Fruit fly (Drosophila melanogaster) whole organism, embryonic: ENCODE data around the gene Tis11.

ENCODE experiments used
- Aef1 ChIP-seq: fragments of 200-800 bp; sonication (Bioruptor generic); IDR thresholded peaks from 3 replicates; pipeline ENCODE4 v1.3.6; 2022; ENCODE audit warnings: missing biosample characterization, missing genetic modification characterization
- Bdp1 ChIP-seq: fragments of 200-800 bp; sonication (Bioruptor generic); optimal IDR thresholded peaks from 3 replicates; lab custom pipeline; 2016; ENCODE audit warnings: missing biosample characterization, missing genetic modification characterization
- CG12071 ChIP-seq: fragments of 200-800 bp; sonication (Bioruptor generic); optimal IDR thresholded peaks from 3 replicates; lab custom pipeline; 2018; ENCODE audit warnings: missing biosample characterization, mild to moderate bottlenecking, missing genetic modification characterization
- CG12769 ChIP-seq: fragments of 200-800 bp; sonication (Bioruptor generic); optimal IDR thresholded peaks from 2 replicates; lab custom pipeline; 2019; ENCODE audit warnings: missing biosample characterization, mild to moderate bottlenecking, missing genetic modification characterization, moderate library complexity
- CG15073 ChIP-seq: fragments of 200-800 bp; sonication (Bioruptor generic); optimal IDR thresholded peaks from 2 replicates; lab custom pipeline; 2016; ENCODE audit warnings: missing biosample characterization, missing genetic modification characterization
- CG15601 ChIP-seq: fragments of 200-800 bp; sonication (Bioruptor generic); optimal IDR thresholded peaks from 3 replicates; lab custom pipeline; 2019; ENCODE audit warnings: missing biosample characterization, mild to moderate bottlenecking, missing genetic modification characterization, moderate library complexity
- CG17186 ChIP-seq: fragments of 200-800 bp; sonication (Bioruptor generic); optimal IDR thresholded peaks from 3 replicates; lab custom pipeline; 2017; ENCODE audit warnings: missing biosample characterization, missing genetic modification reagents, missing genetic modification characterization
- CG30020 ChIP-seq: fragments of 200-800 bp; optimal IDR thresholded peaks from 2 replicates; lab custom pipeline; 2019; ENCODE audit warnings: missing biosample characterization, mild to moderate bottlenecking, missing genetic modification characterization, moderate library complexity
- CG32532 ChIP-seq: fragments of 200-800 bp; sonication (Bioruptor generic); IDR thresholded peaks from 2 replicates; pipeline ENCODE4 v1.3.6; 2022; ENCODE audit warnings: missing biosample characterization, missing genetic modification characterization
- CG32772 ChIP-seq: fragments of 200-800 bp; sonication (Bioruptor generic); IDR thresholded peaks from 2 replicates; pipeline ENCODE4 v1.3.6; 2022; ENCODE audit warnings: missing biosample characterization, missing genetic modification characterization
- CG3995 ChIP-seq: fragments of 200-800 bp; sonication (Bioruptor generic); optimal IDR thresholded peaks from 3 replicates; lab custom pipeline; 2016; ENCODE audit warnings: missing biosample characterization, missing genetic modification characterization
- CG4424 ChIP-seq: fragments of 200-800 bp; sonication (Bioruptor generic); optimal IDR thresholded peaks from 3 replicates; lab custom pipeline; 2016; ENCODE audit warnings: missing biosample characterization, missing genetic modification characterization
- CG4707 ChIP-seq: fragments of 200-800 bp; sonication (Bioruptor generic); optimal IDR thresholded peaks from 2 replicates; lab custom pipeline; 2018; ENCODE audit warnings: missing biosample characterization, mild to moderate bottlenecking, missing genetic modification characterization, moderate library complexity
- CG4854 ChIP-seq: fragments of 200-800 bp; sonication (Bioruptor generic); optimal IDR thresholded peaks from 2 replicates; lab custom pipeline; 2016; ENCODE audit warnings: missing biosample characterization, missing genetic modification characterization, inconsistent platforms
- CG6791 ChIP-seq: fragments of 200-800 bp; sonication (Bioruptor generic); IDR thresholded peaks from 3 replicates; pipeline ENCODE4 v1.3.6; 2022; ENCODE audit warnings: missing biosample characterization, missing genetic modification characterization; ENCODE audit not compliant: partially characterized antibody
- CG7839 ChIP-seq: fragments of 200-800 bp; sonication (Bioruptor generic); optimal IDR thresholded peaks from 3 replicates; lab custom pipeline; 2018; ENCODE audit warnings: missing biosample characterization, mild to moderate bottlenecking, missing genetic modification characterization, moderate library complexity
- CG8388 ChIP-seq: fragments of 200-800 bp; sonication (Bioruptor generic); optimal IDR thresholded peaks from 2 replicates; lab custom pipeline; 2019; ENCODE audit warnings: missing biosample characterization, mild to moderate bottlenecking, missing genetic modification characterization, moderate library complexity
- D ChIP-seq, 2 experiments: fragments of 200-800 bp in 1 of 2; fragments of >200 bp in 1 of 2; sonication (Bioruptor generic) in 1 of 2; optimal IDR thresholded peaks; 2 replicates in 1 of 2; 3 replicates in 1 of 2; lab custom pipeline; 2017; ENCODE audit warnings: mild to moderate bottlenecking in 1 of 2, missing biosample characterization in 1 of 2, missing genetic modification characterization in 1 of 2, missing genetic modification reagents in 1 of 2
- Dll ChIP-seq: fragments of 200-800 bp; sonication (Bioruptor generic); IDR thresholded peaks from 4 replicates; pipeline ENCODE4 v1.3.6; 2022; ENCODE audit warnings: missing biosample characterization, missing genetic modification characterization; ENCODE audit not compliant: partially characterized antibody
- Fer1 ChIP-seq: fragments of 200-800 bp; sonication (Bioruptor generic); optimal IDR thresholded peaks from 2 replicates; lab custom pipeline; 2017; ENCODE audit warnings: missing biosample characterization, mild to moderate bottlenecking, missing genetic modification characterization
- Hand ChIP-seq: fragments of 200-800 bp; sonication (Bioruptor generic); optimal IDR thresholded peaks from 2 replicates; lab custom pipeline; 2017; ENCODE audit warnings: mild to moderate bottlenecking, missing biosample characterization, missing genetic modification reagents, missing genetic modification characterization
- Neu2 ChIP-seq: fragments of 200-800 bp; sonication (Bioruptor generic); optimal IDR thresholded peaks from 3 replicates; lab custom pipeline; 2016; ENCODE audit warnings: missing biosample characterization, missing genetic modification characterization, borderline replicate concordance
- Rfx ChIP-seq: fragments of 200-800 bp; sonication (Bioruptor generic); IDR thresholded peaks from 2 replicates; pipeline ENCODE4 v1.3.6; 2022; ENCODE audit warnings: missing biosample characterization, missing genetic modification characterization
- ara ChIP-seq: fragments of 200-800 bp; sonication (Bioruptor generic); IDR thresholded peaks from 2 replicates; pipeline ENCODE4 v1.3.6; 2022; ENCODE audit warnings: missing biosample characterization, missing genetic modification characterization
- ato ChIP-seq: fragments of 200-800 bp; sonication (Bioruptor generic); IDR thresholded peaks from 2 replicates; pipeline ENCODE4 v1.3.6; 2022; ENCODE audit warnings: missing biosample characterization, missing genetic modification characterization; ENCODE audit not compliant: partially characterized antibody
- cwo ChIP-seq: fragments of 200-800 bp; sonication (Bioruptor generic); optimal IDR thresholded peaks from 3 replicates; lab custom pipeline; 2017; ENCODE audit warnings: missing biosample characterization, missing genetic modification characterization, mild to moderate bottlenecking, moderate library complexity, missing genetic modification reagents
- fru ChIP-seq: fragments of >200 bp; optimal IDR thresholded peaks from 2 replicates; lab custom pipeline; 2017
- gt ChIP-seq: fragments of 200-800 bp; sonication (Bioruptor generic); IDR thresholded peaks from 2 replicates; pipeline ENCODE4 v1.3.6; 2022; ENCODE audit warnings: missing biosample characterization, missing genetic modification characterization
- hbn ChIP-seq: fragments of 200-800 bp; sonication (Bioruptor generic); IDR thresholded peaks from 2 replicates; pipeline ENCODE4 v1.3.6; 2022; ENCODE audit warnings: missing biosample characterization, missing genetic modification characterization; ENCODE audit not compliant: partially characterized antibody
- her ChIP-seq: fragments of 200-800 bp; sonication (Bioruptor generic); optimal IDR thresholded peaks from 2 replicates; lab custom pipeline; 2016; ENCODE audit warnings: missing biosample characterization, missing genetic modification characterization
- jigr1 ChIP-seq: fragments of 200-800 bp; sonication (Bioruptor generic); IDR thresholded peaks from 3 replicates; pipeline ENCODE4 v1.3.6; 2022; ENCODE audit warnings: missing biosample characterization, missing genetic modification characterization
- lola ChIP-seq, 3 experiments: fragments of >200 bp in 2 of 3; fragments of 200-800 bp in 1 of 3; sonication (Bioruptor generic) in 1 of 3; optimal IDR thresholded peaks; 2 replicates each; lab custom pipeline; 2017 to 2019; ENCODE audit warnings: missing biosample characterization in 3 of 3, missing genetic modification characterization in 3 of 3, mild to moderate bottlenecking in 1 of 3, moderate library complexity in 1 of 3
- nerfin-1 ChIP-seq: fragments of 200-800 bp; sonication (Bioruptor generic); optimal IDR thresholded peaks from 3 replicates; lab custom pipeline; 2019; ENCODE audit warnings: missing biosample characterization, mild to moderate bottlenecking, missing genetic modification characterization, moderate library complexity
- nerfin-2 ChIP-seq: fragments of 200-800 bp; sonication (Bioruptor generic); IDR thresholded peaks from 2 replicates; pipeline ENCODE4 v1.3.6; 2022; ENCODE audit warnings: missing biosample characterization, missing genetic modification characterization; ENCODE audit not compliant: partially characterized antibody
- scrt ChIP-seq: fragments of 200-800 bp; sonication (Bioruptor generic); optimal IDR thresholded peaks from 2 replicates; lab custom pipeline; 2018; ENCODE audit warnings: missing biosample characterization, mild to moderate bottlenecking, missing genetic modification characterization, moderate library complexity
- slou ChIP-seq: fragments of 200-800 bp; sonication (Bioruptor generic); optimal IDR thresholded peaks from 3 replicates; lab custom pipeline; 2016; ENCODE audit warnings: missing biosample characterization, missing genetic modification characterization
- ssp ChIP-seq: fragments of 200-800 bp; sonication (Bioruptor generic); IDR thresholded peaks from 2 replicates; pipeline ENCODE4 v1.3.6; 2022; ENCODE audit warnings: missing biosample characterization, missing genetic modification characterization
- tgo ChIP-seq: fragments of 200-800 bp; sonication (Bioruptor generic); IDR thresholded peaks from 3 replicates; pipeline ENCODE4 v1.3.6; 2022; ENCODE audit warnings: missing biosample characterization, missing genetic modification characterization
- tup ChIP-seq: fragments of 200-800 bp; sonication (Bioruptor generic); optimal IDR thresholded peaks from 2 replicates; lab custom pipeline; 2016; ENCODE audit warnings: missing biosample characterization, mild to moderate bottlenecking, missing genetic modification characterization, moderate library complexity

Gene Tis11

DNA sequence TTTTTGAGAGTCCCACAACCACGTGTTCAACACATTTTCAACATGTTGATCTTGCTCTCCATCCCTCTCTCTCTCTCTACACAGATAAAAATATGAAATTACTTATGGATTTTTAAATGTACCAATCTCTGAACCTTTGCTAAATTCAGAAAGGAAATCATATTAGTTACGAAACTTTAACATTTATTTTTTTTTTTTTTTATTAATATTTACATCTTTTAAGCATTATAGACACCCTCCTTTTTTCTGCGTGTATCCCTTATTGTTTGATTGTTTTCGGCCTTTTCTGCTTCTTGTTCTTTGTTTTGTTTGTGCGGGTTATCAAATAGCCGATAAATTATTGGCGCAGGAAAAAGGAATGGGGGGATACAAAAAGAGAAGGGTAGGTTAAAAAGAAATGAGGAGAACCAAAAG, 7.3 kb downstream of the Tis11 start (continued):
- TF ChIP-seq CG4854 (peak; percentile 81), CG4707 (GFP tag; lab: Kevin White, UChicago) (peak; percentile 88), jigr1 (peak; percentile 78; the same call in 2 of the 3 replicates), Fer1 (GFP tag; lab: Kevin White, UChicago) (peak; percentile 95), her (GFP tag; lab: Kevin White, UChicago) (peak; percentile 13), CG12769 (tag; lab: Kevin White, UChicago) (peak; percentile 40), CG3995 (GFP tag; lab: Kevin White, UChicago) (peak; percentile 56), CG15601 (tag; lab: Kevin White, UChicago) (peak; percentile 97), ara (peak; percentile 97), tgo (GFP tag; lab: Robert Waterston, UW) (peak; percentile 97), scrt (GFP tag; lab: Kevin White, UChicago) (peak; percentile 92), Hand (peak; percentile 92), hbn (GFP tag; lab: Robert Waterston, UW) (no peak), lola (GFP tag; optimal IDR thresholded peaks at IDR 0.05; lab: Kevin White, UChicago) (peak in 1 of 3 experiments; percentile 98), CG32772 (GFP tag; lab: Robert Waterston, UW) (peak; percentile 95), Rfx (GFP tag; lab: Robert Waterston, UW) (peak; percentile 97), CG32532 (GFP tag; lab: Robert Waterston, UW) (peak; percentile 98), CG17186 (GFP tag; lab: Kevin White, UChicago) (peak; percentile 25), CG12071 (peak; percentile 65), CG4424 (GFP tag; lab: Kevin White, UChicago) (peak; percentile 96), Bdp1 (GFP tag; lab: Kevin White, UChicago) (peak; percentile 70), D (optimal IDR thresholded peaks at IDR 0.05; lab: Kevin White, UChicago) (no peak), D (GFP tag; optimal IDR thresholded peaks at IDR 0.05; lab: Kevin White, UChicago) (peak; percentile 97), fru (lab: Kevin White, UChicago) (no peak), cwo (GFP tag; lab: Kevin White, UChicago) (peak; percentile 95), nerfin-1 (tag; lab: Kevin White, UChicago) (peak; percentile 96), CG30020 (tag; lab: Kevin White, UChicago) (peak; percentile 84), Neu2 (GFP tag; lab: Kevin White, UChicago) (no peak), tup (GFP tag; lab: Kevin White, UChicago) (peak; percentile 60), Aef1 (GFP tag; lab: Robert Waterston, UW) (peak; percentile 92), CG7839 (tag; lab: Kevin White, UChicago) (peak; percentile 98), CG8388 (GFP tag; lab: Kevin White, UChicago) (peak; percentile 97), ato (GFP tag; lab: Robert Waterston, UW) (no peak), CG15073 (GFP tag; lab: Kevin White, UChicago) (peak; percentile 53), CG6791 (GFP tag; lab: Robert Waterston, UW) (no peak), gt (GFP tag; lab: Robert Waterston, UW) (peak; percentile 89), nerfin-2 (GFP tag; lab: Robert Waterston, UW) (no peak), ssp (GFP tag; lab: Robert Waterston, UW) (peak; percentile 87), slou (peak; percentile 84), Dll (GFP tag; lab: Robert Waterston, UW) (no peak)
